Fruit fly (Drosophila melanogaster) whole organism, pupa: ENCODE results near the gene CG17163.

Experiments
- CG12605 ChIP-seq: fragments of 200-800 bp; sonication (Bioruptor generic); IDR thresholded peaks from 2 replicates; pipeline ENCODE4 v1.3.6; 2022; ENCODE audit warnings: missing biosample characterization, missing genetic modification characterization
- CG14655 ChIP-seq: fragments of 200-800 bp; sonication (Bioruptor generic); optimal IDR thresholded peaks from 3 replicates; lab custom pipeline; 2017; ENCODE audit warnings: mild to moderate bottlenecking, missing biosample characterization, missing genetic modification reagents, missing genetic modification characterization
- CG17806 ChIP-seq: fragments of 200-800 bp; sonication (Bioruptor generic); optimal IDR thresholded peaks from 2 replicates; lab custom pipeline; 2018; ENCODE audit warnings: missing biosample characterization, mild to moderate bottlenecking, missing genetic modification characterization, moderate library complexity
- CG4496 ChIP-seq: fragments of 200-800 bp; sonication (Bioruptor generic); IDR thresholded peaks from 3 replicates; pipeline ENCODE4 v1.3.6; 2022; ENCODE audit warnings: missing biosample characterization, missing genetic modification characterization
- CG8159 ChIP-seq: fragments of 200-800 bp; sonication (Bioruptor generic); optimal IDR thresholded peaks from 3 replicates; lab custom pipeline; 2018; ENCODE audit warnings: missing biosample characterization, mild to moderate bottlenecking, missing genetic modification characterization, moderate library complexity
- CG8301 ChIP-seq: fragments of 200-800 bp; sonication (Bioruptor generic); optimal IDR thresholded peaks from 2 replicates; lab custom pipeline; 2018; ENCODE audit warnings: missing biosample characterization, mild to moderate bottlenecking, missing genetic modification characterization
- EcR ChIP-seq: fragments of 200-800 bp; sonication (Bioruptor generic); optimal IDR thresholded peaks from 3 replicates; lab custom pipeline; 2019; ENCODE audit warnings: missing biosample characterization, missing genetic modification characterization, mild to moderate bottlenecking, moderate library complexity, missing genetic modification reagents
- Pif1B ChIP-seq: fragments of 200-800 bp; sonication (Bioruptor generic); optimal IDR thresholded peaks from 3 replicates; lab custom pipeline; 2016; ENCODE audit warnings: missing biosample characterization, missing genetic modification characterization
- Snoo ChIP-seq: fragments of 200-800 bp; sonication (Bioruptor generic); optimal IDR thresholded peaks from 3 replicates; lab custom pipeline; 2017; ENCODE audit warnings: missing biosample characterization, mild to moderate bottlenecking, missing genetic modification characterization, inconsistent platforms
- gl ChIP-seq: fragments of 200-800 bp; sonication (Bioruptor generic); optimal IDR thresholded peaks from 2 replicates; lab custom pipeline; 2018; ENCODE audit warnings: missing biosample characterization, mild to moderate bottlenecking, missing genetic modification characterization
- rn ChIP-seq: fragments of 200-800 bp; sonication (Bioruptor generic); IDR thresholded peaks from 2 replicates; pipeline ENCODE4 v1.3.6; 2022; ENCODE audit warnings: missing biosample characterization, missing genetic modification characterization

- TF ChIP-seq CG4496 (GFP tag; lab: Robert Waterston, UW) (no peak), Snoo (tag; lab: Kevin White, UChicago) (no peak), gl (tag; lab: Kevin White, UChicago) (no peak), Pif1B (GFP tag; lab: Kevin White, UChicago) (no peak), rn (GFP tag; lab: Robert Waterston, UW) (no peak), CG17806 (tag; lab: Kevin White, UChicago) (no peak), CG12605 (no peak), CG8301 (no peak), EcR (GFP tag; lab: Kevin White, UChicago) (no peak), CG8159 (tag; lab: Kevin White, UChicago) (no peak), CG14655 (GFP tag; lab: Kevin White, UChicago) (no peak)
Measured at dm6 chrX:23091289-23091688, 8.8 kb upstream of the CG17163 start.
